Worm (Caenorhabditis elegans) whole organism, L3 larva: ENCODE results near the gene F38A1.9.

ENCODE experiments used
- R02D3.7 ChIP-seq: fragments of 150-350 bp; optimal IDR thresholded peaks from 2 replicates; lab custom pipeline; 2014; ENCODE audit warnings: missing biosample characterization, missing genetic modification characterization
- ZK546.5 ChIP-seq: sonication (generic microtip); optimal IDR thresholded peaks from 2 replicates; lab custom pipeline; 2017; ENCODE audit warnings: missing biosample characterization, missing genetic modification characterization
- aly-2 ChIP-seq: fragments of 150-350 bp; optimal IDR thresholded peaks from 2 replicates; lab custom pipeline; 2014; ENCODE audit warnings: missing biosample characterization, missing genetic modification characterization
- ceh-16 ChIP-seq: sonication (generic microtip); optimal IDR thresholded peaks from 2 replicates; lab custom pipeline; 2017; ENCODE audit warnings: missing biosample characterization, missing genetic modification characterization
- ceh-82 ChIP-seq: fragments of 150-350 bp; optimal IDR thresholded peaks from 2 replicates; lab custom pipeline; 2014; ENCODE audit warnings: missing biosample characterization, missing genetic modification characterization
- ceh-9 ChIP-seq: sonication (generic microtip); optimal IDR thresholded peaks from 2 replicates; lab custom pipeline; 2018; ENCODE audit warnings: missing biosample characterization, missing genetic modification characterization
- eor-1 ChIP-seq, 2 experiments: fragments of 150-350 bp; optimal IDR thresholded peaks; 2 replicates each; lab custom pipeline; 2014 to 2018; ENCODE audit warnings: missing biosample characterization in 2 of 2, missing genetic modification characterization in 2 of 2
- fkh-10 ChIP-seq: sonication (generic microtip); optimal IDR thresholded peaks from 2 replicates; lab custom pipeline; 2017; ENCODE audit warnings: missing biosample characterization, missing genetic modification reagents, missing genetic modification characterization
- nhr-11 ChIP-seq: fragments of 150-350 bp; optimal IDR thresholded peaks from 2 replicates; lab custom pipeline; 2014; ENCODE audit warnings: missing biosample characterization, missing genetic modification characterization
- pqm-1 ChIP-seq: fragments of 150-350 bp; optimal IDR thresholded peaks from 2 replicates; lab custom pipeline; 2017; ENCODE audit warnings: missing biosample characterization, missing genetic modification characterization, inconsistent platforms
- sea-2 ChIP-seq: fragments of 150-350 bp; sonication (generic microtip); optimal IDR thresholded peaks from 4 replicates; lab custom pipeline; 2014; ENCODE audit warnings: missing biosample characterization, missing genetic modification reagents, missing genetic modification characterization
- skn-1 ChIP-seq: fragments of 150-350 bp; optimal IDR thresholded peaks from 2 replicates; lab custom pipeline; 2014; ENCODE audit warnings: missing biosample characterization, missing genetic modification characterization
- unc-62 ChIP-seq: fragments of 150-350 bp; sonication (generic microtip); optimal IDR thresholded peaks from 4 replicates; lab custom pipeline; 2014; ENCODE audit warnings: missing biosample characterization, missing genetic modification reagents, missing genetic modification characterization

DNA sequence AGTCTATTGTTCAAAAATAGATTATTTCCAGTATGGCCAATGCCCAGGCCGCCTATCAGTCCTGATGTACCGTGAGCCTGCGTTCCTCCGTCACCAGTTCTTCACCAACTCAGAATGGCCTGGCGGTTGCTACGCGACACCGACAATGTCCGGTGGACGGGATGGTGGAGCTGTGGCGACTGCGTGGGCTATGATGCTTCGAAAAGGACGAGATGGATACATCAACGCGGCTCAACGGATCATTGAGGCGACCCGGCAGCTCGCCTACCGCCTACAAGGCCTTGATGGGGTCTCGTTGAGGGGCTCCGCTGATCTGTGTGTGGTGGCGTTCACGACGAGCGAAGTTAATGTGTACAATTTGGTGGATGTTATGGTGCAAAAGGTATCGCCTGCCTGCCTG is 45.6 kb downstream of the F38A1.9 start:
- no peak for TF ChIP-seq sea-2 (GFP tag; lab: Kevin White, UChicago)
- TF ChIP-seq eor-1 (tag; optimal IDR thresholded peaks at IDR 0.05; lab: Kevin White, UChicago) = no peak
- no peak for TF ChIP-seq unc-62 (GFP tag; lab: Kevin White, UChicago)
- TF ChIP-seq ceh-16 (tag; lab: Kevin White, UChicago) = no peak
- TF ChIP-seq nhr-11 (tag; lab: Kevin White, UChicago) = no peak
- no peak for TF ChIP-seq skn-1 (tag; lab: Kevin White, UChicago)
- no peak for TF ChIP-seq ceh-82 (tag; lab: Kevin White, UChicago)
- no peak for TF ChIP-seq R02D3.7
- TF ChIP-seq ceh-9 (tag; lab: Kevin White, UChicago) = no peak
- no peak for TF ChIP-seq ZK546.5 (tag; lab: Kevin White, UChicago)
- TF ChIP-seq aly-2 (tag; lab: Kevin White, UChicago) = no peak
- TF ChIP-seq fkh-10 (GFP tag; lab: Kevin White, UChicago) = no peak
- TF ChIP-seq pqm-1 (tag; lab: Kevin White, UChicago) = no peak
